Worm (Caenorhabditis elegans): ENCODE measurements around the gene C18E9.8.

Gene C18E9.8

ce11 chrII:9019704-9020103 lies 31.8 kb upstream of the C18E9.8 start, which contains the start of gene dep-1:
Gene dep-1, minus strand, starts transcription at chrII:9019798.
- TF ChIP-seq aly-1 (tag; optimal IDR thresholded peaks at IDR 0.05) = no peak
- no peak for TF ChIP-seq sea-1 (GFP tag; conservative IDR thresholded peaks at IDR 0.05)
- no peak for TF ChIP-seq tbx-11 (GFP tag; IDR thresholded peaks at IDR 0.05)
- no peak for TF ChIP-seq hnd-1 (tag; optimal IDR thresholded peaks at IDR 0.05)
- TF ChIP-seq flt-1 (GFP tag; IDR thresholded peaks at IDR 0.05) = no peak
- no peak for TF ChIP-seq tbx-37 (GFP tag; conservative IDR thresholded peaks at IDR 0.05)
- TF ChIP-seq scrt-1 (GFP tag; IDR thresholded peaks at IDR 0.05) = no peak
- TF ChIP-seq ets-7 (tag; optimal IDR thresholded peaks at IDR 0.05) = no peak
- no peak for TF ChIP-seq ama-1 (optimal IDR thresholded peaks at IDR 0.05)
- TF ChIP-seq B0310.2 (tag; optimal IDR thresholded peaks at IDR 0.05) = no peak
- no peak for TF ChIP-seq tra-4 (tag; optimal IDR thresholded peaks at IDR 0.05)
- no peak for TF ChIP-seq F13C5.2 (tag; optimal IDR thresholded peaks at IDR 0.05)
- no peak for TF ChIP-seq ceh-36 (tag; optimal IDR thresholded peaks at IDR 0.05)
- TF ChIP-seq hmg-4 (GFP tag; optimal IDR thresholded peaks at IDR 0.05) = no peak
- TF ChIP-seq pes-1 (GFP tag; IDR thresholded peaks at IDR 0.05) = no peak
- TF ChIP-seq ceh-13 (GFP tag; optimal IDR thresholded peaks at IDR 0.05) = no peak
- TF ChIP-seq hmbx-1 (tag; optimal IDR thresholded peaks at IDR 0.05) = no peak

- TF ChIP-seq F13C5.2 (tag; optimal IDR thresholded peaks at IDR 0.05) (no peak), ama-1 (optimal IDR thresholded peaks at IDR 0.05) (no peak), ets-7 (tag; optimal IDR thresholded peaks at IDR 0.05) (no peak), tra-4 (tag; optimal IDR thresholded peaks at IDR 0.05) (no peak), aly-1 (tag; optimal IDR thresholded peaks at IDR 0.05) (no peak), pes-1 (GFP tag; IDR thresholded peaks at IDR 0.05) (no peak), hnd-1 (tag; optimal IDR thresholded peaks at IDR 0.05) (no peak), ceh-36 (tag; optimal IDR thresholded peaks at IDR 0.05) (no peak), hmg-4 (GFP tag; optimal IDR thresholded peaks at IDR 0.05) (no peak), tbx-11 (GFP tag; IDR thresholded peaks at IDR 0.05) (no peak), tbx-37 (GFP tag; conservative IDR thresholded peaks at IDR 0.05) (no peak), flt-1 (GFP tag; IDR thresholded peaks at IDR 0.05) (no peak)
Measured at ce11 chrII:9017628-9018027, 29.8 kb upstream of the C18E9.8 start.

- no peak for TF ChIP-seq ets-7 (tag; optimal IDR thresholded peaks at IDR 0.05)
- TF ChIP-seq hmg-4 (GFP tag; optimal IDR thresholded peaks at IDR 0.05) = no peak
- no peak for TF ChIP-seq ama-1 (optimal IDR thresholded peaks at IDR 0.05)
- TF ChIP-seq B0310.2 (tag; optimal IDR thresholded peaks at IDR 0.05) = no peak
- no peak for TF ChIP-seq hnd-1 (tag; optimal IDR thresholded peaks at IDR 0.05)
- no peak for TF ChIP-seq tbx-11 (GFP tag; IDR thresholded peaks at IDR 0.05)
- no peak for TF ChIP-seq tbx-37 (GFP tag; conservative IDR thresholded peaks at IDR 0.05)
- no peak for TF ChIP-seq scrt-1 (GFP tag; IDR thresholded peaks at IDR 0.05)
- TF ChIP-seq hmbx-1 (tag; optimal IDR thresholded peaks at IDR 0.05) = no peak
- no peak for TF ChIP-seq flt-1 (GFP tag; IDR thresholded peaks at IDR 0.05)
- TF ChIP-seq ceh-13 (GFP tag; optimal IDR thresholded peaks at IDR 0.05) = no peak
Measured at ce11 chrII:9014877-9015505, 27.1 kb upstream of the C18E9.8 start.

- no peak for TF ChIP-seq B0310.2 (tag; optimal IDR thresholded peaks at IDR 0.05)
- TF ChIP-seq scrt-1 (GFP tag; IDR thresholded peaks at IDR 0.05) = no peak
- TF ChIP-seq F13C5.2 (tag; optimal IDR thresholded peaks at IDR 0.05) = no peak
- TF ChIP-seq tra-4 (tag; optimal IDR thresholded peaks at IDR 0.05) = no peak
- TF ChIP-seq sea-1 (GFP tag; conservative IDR thresholded peaks at IDR 0.05) = no peak
- no peak for TF ChIP-seq hnd-1 (tag; optimal IDR thresholded peaks at IDR 0.05)
- no peak for TF ChIP-seq pes-1 (GFP tag; IDR thresholded peaks at IDR 0.05)
- TF ChIP-seq aly-1 (tag; optimal IDR thresholded peaks at IDR 0.05) = no peak
- TF ChIP-seq tbx-37 (GFP tag; conservative IDR thresholded peaks at IDR 0.05) = no peak
- TF ChIP-seq hmg-4 (GFP tag; optimal IDR thresholded peaks at IDR 0.05) = no peak
- no peak for TF ChIP-seq ama-1 (optimal IDR thresholded peaks at IDR 0.05)
- TF ChIP-seq hmbx-1 (tag; optimal IDR thresholded peaks at IDR 0.05) = no peak
- TF ChIP-seq ceh-36 (tag; optimal IDR thresholded peaks at IDR 0.05) = no peak
- no peak for TF ChIP-seq flt-1 (GFP tag; IDR thresholded peaks at IDR 0.05)
- no peak for TF ChIP-seq ets-7 (tag; optimal IDR thresholded peaks at IDR 0.05)
Measured at ce11 chrII:9014188-9014587, 26.3 kb upstream of the C18E9.8 start.

ce11 chrII:9013341-9013740 lies 25.5 kb upstream of the C18E9.8 start:
- peak; percentile 12 for TF ChIP-seq hmg-4 (GFP tag; optimal IDR thresholded peaks at IDR 0.05)
- no peak for TF ChIP-seq sea-1 (GFP tag; conservative IDR thresholded peaks at IDR 0.05)

ce11 chrII:9010708-9011107 lies 22.8 kb upstream of the C18E9.8 start:
- TF ChIP-seq ama-1 (optimal IDR thresholded peaks at IDR 0.05) (no peak), tbx-11 (GFP tag; IDR thresholded peaks at IDR 0.05) (no peak), ceh-13 (GFP tag; optimal IDR thresholded peaks at IDR 0.05) (no peak), tbx-37 (GFP tag; conservative IDR thresholded peaks at IDR 0.05) (no peak), ceh-36 (tag; optimal IDR thresholded peaks at IDR 0.05) (no peak), aly-1 (tag; optimal IDR thresholded peaks at IDR 0.05) (no peak), hmg-4 (GFP tag; optimal IDR thresholded peaks at IDR 0.05) (no peak), sea-1 (GFP tag; conservative IDR thresholded peaks at IDR 0.05) (no peak), tra-4 (tag; optimal IDR thresholded peaks at IDR 0.05) (no peak), hnd-1 (tag; optimal IDR thresholded peaks at IDR 0.05) (no peak), hmbx-1 (tag; optimal IDR thresholded peaks at IDR 0.05) (no peak), flt-1 (GFP tag; IDR thresholded peaks at IDR 0.05) (no peak), F13C5.2 (tag; optimal IDR thresholded peaks at IDR 0.05) (no peak), pes-1 (GFP tag; IDR thresholded peaks at IDR 0.05) (no peak), scrt-1 (GFP tag; IDR thresholded peaks at IDR 0.05) (no peak), ets-7 (tag; optimal IDR thresholded peaks at IDR 0.05) (no peak)

ce11 chrII:9009976-9010702 lies 22.3 kb upstream of the C18E9.8 start:
- TF ChIP-seq B0310.2 (tag; optimal IDR thresholded peaks at IDR 0.05) (no peak), aly-1 (tag; optimal IDR thresholded peaks at IDR 0.05) (no peak), tra-4 (tag; optimal IDR thresholded peaks at IDR 0.05) (no peak), scrt-1 (GFP tag; IDR thresholded peaks at IDR 0.05) (no peak), ets-7 (tag; optimal IDR thresholded peaks at IDR 0.05) (no peak), ama-1 (optimal IDR thresholded peaks at IDR 0.05) (no peak), hmg-4 (GFP tag; optimal IDR thresholded peaks at IDR 0.05) (no peak), F13C5.2 (tag; optimal IDR thresholded peaks at IDR 0.05) (no peak), pes-1 (GFP tag; IDR thresholded peaks at IDR 0.05) (no peak), ceh-13 (GFP tag; optimal IDR thresholded peaks at IDR 0.05) (no peak), tbx-37 (GFP tag; conservative IDR thresholded peaks at IDR 0.05) (no peak), hmbx-1 (tag; optimal IDR thresholded peaks at IDR 0.05) (no peak), hnd-1 (tag; optimal IDR thresholded peaks at IDR 0.05) (no peak), tbx-11 (GFP tag; IDR thresholded peaks at IDR 0.05) (no peak)
